Worm (Caenorhabditis elegans) whole organism, early embryonic: ENCODE measurements around the gene T01D1.4.

Source experiments
- sea-1 ChIP-seq: fragments of 200-800 bp; sonication (Bioruptor generic); conservative IDR thresholded peaks from 2 replicates; pipeline ENCODE4 v1.3.6; 2022; ENCODE audit warnings: missing genetic modification characterization, missing compliant biosample characterization
- tbx-37 ChIP-seq: fragments of 200-800 bp; sonication (Bioruptor generic); conservative IDR thresholded peaks from 2 replicates; pipeline ENCODE4 v1.3.6; 2022; ENCODE audit warnings: missing genetic modification reagents, missing genetic modification characterization, missing compliant biosample characterization
- tra-4 ChIP-seq: sonication (generic microtip); optimal IDR thresholded peaks from 2 replicates; lab custom pipeline; 2017; ENCODE audit warnings: missing genetic modification characterization, missing compliant biosample characterization

- TF ChIP-seq tbx-37 (GFP tag; lab: Robert Waterston, UW) (no peak), tra-4 (tag; lab: Kevin White, UChicago) (no peak), sea-1 (GFP tag; lab: Robert Waterston, UW) (no peak)
These were observed 29.2 kb upstream of the T01D1.4 start for ce11 chrII:208097-208496.
